Fruit fly (Drosophila melanogaster): Measurements from ENCODE around the gene CG33648.

DNA sequence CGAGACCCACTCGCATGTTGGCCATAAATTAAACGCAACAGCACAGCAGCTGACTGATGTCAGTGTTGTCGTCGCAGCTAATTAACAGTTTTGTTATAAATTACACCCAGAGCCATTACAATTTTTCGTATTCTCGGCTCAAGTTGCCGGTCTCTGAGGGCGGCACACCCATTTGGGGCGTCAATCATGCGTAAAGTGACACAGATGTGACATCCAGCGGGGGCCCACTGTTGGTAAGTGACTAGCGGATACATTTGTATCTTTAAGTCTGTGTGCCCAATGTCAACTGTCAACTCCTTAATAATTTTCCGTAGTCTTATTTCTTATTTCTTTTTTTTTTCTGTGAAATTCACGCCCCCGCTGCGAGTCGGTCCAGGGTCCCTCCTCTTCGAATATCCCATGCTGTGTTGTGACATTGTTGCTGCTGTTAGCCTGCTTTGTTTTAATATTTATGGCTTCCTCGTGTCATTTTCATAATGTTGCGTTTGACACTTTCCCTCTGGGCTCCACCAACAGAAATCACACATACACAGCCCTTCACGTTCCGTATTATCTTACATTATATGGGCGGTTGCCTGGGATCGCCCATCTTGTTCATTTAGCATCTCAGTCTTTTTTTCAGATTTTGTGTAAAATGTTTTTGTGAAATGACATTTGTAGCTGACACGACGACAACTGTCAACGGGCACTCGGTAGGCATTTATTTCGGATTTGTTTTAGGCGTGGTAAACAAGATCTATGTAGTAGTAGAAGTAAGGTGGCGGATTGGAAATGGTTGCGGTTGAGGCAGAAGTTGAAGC, 26.5 kb upstream of the CG33648 start:
- TF ChIP-seq Side (GFP tag; optimal IDR thresholded peaks at IDR 0.05) = no peak
- no peak for TF ChIP-seq insv (GFP tag; optimal IDR thresholded peaks at IDR 0.05)
- no peak for TF ChIP-seq CG5180 (GFP tag; optimal IDR thresholded peaks at IDR 0.05)
- TF ChIP-seq CG10267 (tag; optimal IDR thresholded peaks at IDR 0.05) = no peak
- TF ChIP-seq TFAM (GFP tag; optimal IDR thresholded peaks at IDR 0.05) = no peak
- no peak for TF ChIP-seq CG3163 (GFP tag; optimal IDR thresholded peaks at IDR 0.05)
- no peak for TF ChIP-seq CG16813 (GFP tag; IDR thresholded peaks at IDR 0.05; ENCODE audit: partially characterized antibody)
- no peak for TF ChIP-seq sisA (GFP tag; IDR thresholded peaks at IDR 0.05)
- TF ChIP-seq Dll (GFP tag; IDR thresholded peaks at IDR 0.05; ENCODE audit: partially characterized antibody) = no peak
- TF ChIP-seq CG16779 (GFP tag; IDR thresholded peaks at IDR 0.05) = no peak
- no peak for TF ChIP-seq Neu2 (GFP tag; optimal IDR thresholded peaks at IDR 0.05; ENCODE audit: borderline replicate concordance)
- TF ChIP-seq ERR (GFP tag; optimal IDR thresholded peaks at IDR 0.05) = no peak

All from whole organism, embryonic.